Worm (Caenorhabditis elegans) whole organism, young adult: ENCODE results near the gene C09F12.3.

Experiments used
- B0336.3 ChIP-seq: fragments of 200-800 bp; sonication (Bioruptor generic); IDR thresholded peaks from 2 replicates; pipeline ENCODE4 v1.3.6; 2022; ENCODE audit warnings: missing genetic modification characterization, missing compliant biosample characterization
- attf-6 ChIP-seq: fragments of 200-800 bp; sonication (Bioruptor generic); IDR thresholded peaks from 2 replicates; pipeline ENCODE4 v1.3.6; 2022; ENCODE audit warnings: missing genetic modification reagents, missing genetic modification characterization, missing compliant biosample characterization
- madf-8 ChIP-seq: fragments of 200-800 bp; sonication (Bioruptor generic); conservative IDR thresholded peaks from 2 replicates; pipeline ENCODE4 v1.3.6; 2022; ENCODE audit warnings: missing genetic modification reagents, missing genetic modification characterization, missing compliant biosample characterization
- mel-28 ChIP-seq: sonication (generic microtip); optimal IDR thresholded peaks from 2 replicates; lab custom pipeline; 2016; ENCODE audit warnings: borderline replicate concordance, mild to moderate bottlenecking, missing genetic modification characterization, missing compliant biosample characterization

DNA sequence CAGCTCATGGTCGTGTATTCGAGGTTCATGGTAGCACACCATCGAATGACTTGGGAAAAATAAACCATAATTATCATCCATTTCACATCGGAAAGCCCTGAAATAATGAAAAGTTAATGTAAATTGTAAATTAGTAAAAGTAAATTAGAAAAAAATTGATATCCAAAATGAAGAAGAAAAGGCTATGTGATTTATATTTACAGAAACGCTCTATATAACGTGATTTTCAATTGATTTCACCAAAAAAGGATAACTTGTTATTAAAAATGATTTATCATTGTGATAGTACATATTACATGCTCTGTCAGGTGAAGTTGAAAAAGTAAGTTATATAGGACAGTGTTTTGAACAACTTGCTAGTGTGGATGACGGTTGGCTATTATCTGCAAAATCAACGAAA is at the start of gene C09F12.3:
- TF ChIP-seq mel-28, result no peak
- no peak for TF ChIP-seq attf-6 (GFP tag; lab: Robert Waterston, UW)
- TF ChIP-seq madf-8 (GFP tag; lab: Robert Waterston, UW), result no peak
- TF ChIP-seq B0336.3, result no peak
